Worm (Caenorhabditis elegans) whole organism, young adult: Measurements from ENCODE around the gene Y7A5A.2.

Source experiments
- B0035.1 ChIP-seq: sonication (generic microtip); optimal IDR thresholded peaks from 2 replicates; lab custom pipeline; 2016; ENCODE audit warnings: missing genetic modification characterization, mild to moderate bottlenecking, missing compliant biosample characterization, missing genotype, missing genetic modification reagents
- B0261.1 ChIP-seq: sonication (generic microtip); optimal IDR thresholded peaks from 2 replicates; lab custom pipeline; 2016; ENCODE audit warnings: mild to moderate bottlenecking, missing genetic modification characterization, moderate library complexity, missing compliant biosample characterization
- B0336.3 ChIP-seq: fragments of 200-800 bp; sonication (Bioruptor generic); IDR thresholded peaks from 2 replicates; pipeline ENCODE4 v1.3.6; 2022; ENCODE audit warnings: missing genetic modification characterization, missing compliant biosample characterization
- C06A6.2 ChIP-seq: fragments of 200-800 bp; sonication (Bioruptor generic); conservative IDR thresholded peaks from 2 replicates; pipeline ENCODE4 v1.3.6; 2022; ENCODE audit warnings: missing genetic modification characterization, missing compliant biosample characterization
- F23B12.7 ChIP-seq: sonication (generic microtip); optimal IDR thresholded peaks from 2 replicates; lab custom pipeline; 2017; ENCODE audit warnings: missing genetic modification characterization, mild to moderate bottlenecking, missing compliant biosample characterization, antibody characterized with exemption, moderate library complexity; ENCODE audit not compliant: insufficient read depth
- F39B2.1 ChIP-seq: fragments of 200-800 bp; sonication (Bioruptor generic); IDR thresholded peaks from 2 replicates; pipeline ENCODE4 v1.3.6; 2022; ENCODE audit warnings: missing genetic modification reagents, missing genetic modification characterization, missing compliant biosample characterization
- Y56A3A.18 ChIP-seq: fragments of 200-800 bp; sonication (Bioruptor generic); IDR thresholded peaks from 2 replicates; pipeline ENCODE4 v1.3.6; 2022; ENCODE audit warnings: missing genetic modification reagents, missing genetic modification characterization, missing compliant biosample characterization
- Y67H2A.10 ChIP-seq: fragments of 200-800 bp; sonication (Bioruptor generic); conservative IDR thresholded peaks from 2 replicates; pipeline ENCODE4 v1.3.6; 2022; ENCODE audit warnings: missing genetic modification reagents, missing genetic modification characterization, missing compliant biosample characterization
- Y95B8A.8 ChIP-seq: fragments of 200-800 bp; sonication (Bioruptor generic); IDR thresholded peaks from 2 replicates; pipeline ENCODE4 v1.3.6; 2022; ENCODE audit warnings: missing genetic modification reagents, missing genetic modification characterization, missing compliant biosample characterization
- akir-1 ChIP-seq: fragments of 200-800 bp; sonication (Bioruptor generic); optimal IDR thresholded peaks from 2 replicates; lab custom pipeline; 2018; ENCODE audit warnings: mild to moderate bottlenecking, missing genetic modification characterization, moderate library complexity, missing compliant biosample characterization
- ama-1 ChIP-seq, 3 experiments: fragments of 150-350 bp in 1 of 3; sonication (generic microtip) in 2 of 3; optimal IDR thresholded peaks; 2 replicates each; lab custom pipeline; 2014 to 2018; ENCODE audit warnings: missing biosample characterization in 2 of 3, missing genetic modification characterization in 2 of 3, missing genetic modification reagents in 2 of 3
- attf-6 ChIP-seq: fragments of 200-800 bp; sonication (Bioruptor generic); IDR thresholded peaks from 2 replicates; pipeline ENCODE4 v1.3.6; 2022; ENCODE audit warnings: missing genetic modification reagents, missing genetic modification characterization, missing compliant biosample characterization
- cebp-1 ChIP-seq, 2 experiments: fragments of 200-800 bp in 1 of 2; sonication (Bioruptor generic) in 1 of 2; sonication (generic microtip) in 1 of 2; IDR thresholded peaks in 1 of 2; optimal IDR thresholded peaks in 1 of 2; 2 replicates each; pipeline versions ENCODE4 v1.3.6 to Lab custom; 2017 to 2022; ENCODE audit warnings: missing compliant biosample characterization in 2 of 2, missing genetic modification characterization in 2 of 2, mild to moderate bottlenecking in 1 of 2, missing genetic modification reagents in 1 of 2, moderate library complexity in 1 of 2
- ceh-91 ChIP-seq: fragments of 200-800 bp; sonication (Bioruptor generic); IDR thresholded peaks from 2 replicates; pipeline ENCODE4 v1.3.6; 2022; ENCODE audit warnings: missing genetic modification reagents, missing genetic modification characterization, missing compliant biosample characterization
- dox-1 ChIP-seq: fragments of 200-800 bp; sonication (Bioruptor generic); IDR thresholded peaks from 2 replicates; pipeline ENCODE4 v1.3.6; 2022; ENCODE audit warnings: missing genetic modification reagents, missing genetic modification characterization, missing compliant biosample characterization
- dpff-1 ChIP-seq: sonication (generic microtip); optimal IDR thresholded peaks from 2 replicates; lab custom pipeline; 2017; ENCODE audit warnings: mild to moderate bottlenecking, missing genetic modification characterization, missing compliant biosample characterization
- egl-44 ChIP-seq: fragments of 200-800 bp; sonication (Bioruptor generic); IDR thresholded peaks from 2 replicates; pipeline ENCODE4 v1.3.6; 2022; ENCODE audit warnings: missing genetic modification reagents, missing genetic modification characterization, missing compliant biosample characterization
- egrh-3 ChIP-seq: fragments of 200-800 bp; sonication (Bioruptor generic); IDR thresholded peaks from 2 replicates; pipeline ENCODE4 v1.3.6; 2022; ENCODE audit warnings: missing genetic modification reagents, missing genetic modification characterization, missing compliant biosample characterization
- ekl-4 ChIP-seq: fragments of 200-800 bp; sonication (Bioruptor generic); IDR thresholded peaks from 2 replicates; pipeline ENCODE4 v1.3.6; 2022; ENCODE audit warnings: missing genetic modification reagents, missing genetic modification characterization, missing compliant biosample characterization
- ets-4 ChIP-seq: fragments of 200-800 bp; sonication (Bioruptor generic); optimal IDR thresholded peaks from 2 replicates; lab custom pipeline; 2018; ENCODE audit warnings: mild to moderate bottlenecking, missing genetic modification characterization, missing compliant biosample characterization
- hlh-12 ChIP-seq: sonication (generic microtip); optimal IDR thresholded peaks from 2 replicates; lab custom pipeline; 2016; ENCODE audit warnings: missing genetic modification characterization, missing compliant biosample characterization
- hmg-1.2 ChIP-seq: fragments of 200-800 bp; sonication (Bioruptor generic); IDR thresholded peaks from 2 replicates; pipeline ENCODE4 v1.3.6; 2022; ENCODE audit warnings: missing genetic modification reagents, missing genetic modification characterization, missing compliant biosample characterization
- hmg-20 ChIP-seq: fragments of 200-800 bp; sonication (Bioruptor generic); IDR thresholded peaks from 2 replicates; pipeline ENCODE4 v1.3.6; 2022; ENCODE audit warnings: missing genetic modification reagents, missing genetic modification characterization, missing compliant biosample characterization
- let-526 ChIP-seq: fragments of 200-800 bp; sonication (Bioruptor generic); IDR thresholded peaks from 2 replicates; pipeline ENCODE4 v1.3.6; 2022; ENCODE audit warnings: missing genetic modification reagents, missing genetic modification characterization, missing compliant biosample characterization
- lin-26 ChIP-seq: fragments of 200-800 bp; sonication (Bioruptor generic); IDR thresholded peaks from 2 replicates; pipeline ENCODE4 v1.3.6; 2022; ENCODE audit warnings: missing genetic modification reagents, missing genetic modification characterization, missing compliant biosample characterization
- lin-35 ChIP-seq, 3 experiments: fragments of 150-350 bp in 2 of 3; sonication (generic microtip) in 1 of 3; optimal IDR thresholded peaks; 2 replicates each; lab custom pipeline; 2014 to 2018; ENCODE audit warnings: missing biosample characterization in 3 of 3, missing genetic modification characterization in 3 of 3, missing genetic modification reagents in 3 of 3
- madf-10 ChIP-seq: sonication (generic microtip); optimal IDR thresholded peaks from 2 replicates; lab custom pipeline; 2016; ENCODE audit warnings: mild to moderate bottlenecking, missing genetic modification characterization, missing compliant biosample characterization
- madf-8 ChIP-seq: fragments of 200-800 bp; sonication (Bioruptor generic); conservative IDR thresholded peaks from 2 replicates; pipeline ENCODE4 v1.3.6; 2022; ENCODE audit warnings: missing genetic modification reagents, missing genetic modification characterization, missing compliant biosample characterization
- mxl-1 ChIP-seq: sonication (generic microtip); optimal IDR thresholded peaks from 2 replicates; lab custom pipeline; 2016; ENCODE audit warnings: missing genetic modification characterization, missing compliant biosample characterization
- nfya-2 ChIP-seq: fragments of 200-800 bp; sonication (Bioruptor generic); IDR thresholded peaks from 2 replicates; pipeline ENCODE4 v1.3.6; 2022; ENCODE audit warnings: missing genetic modification reagents, missing genetic modification characterization, missing compliant biosample characterization
- nhr-80 ChIP-seq: sonication (generic microtip); optimal IDR thresholded peaks from 2 replicates; lab custom pipeline; 2016; ENCODE audit warnings: missing genetic modification characterization, missing compliant biosample characterization
- rpc-1 ChIP-seq, 2 experiments: fragments of 150-350 bp in 1 of 2; sonication (generic microtip) in 1 of 2; optimal IDR thresholded peaks; 2 replicates each; lab custom pipeline; 2014 to 2018; ENCODE audit warnings: missing biosample characterization in 1 of 2, missing genetic modification characterization in 1 of 2, missing genetic modification reagents in 1 of 2, missing genotype in 1 of 2
- sea-2 ChIP-seq: fragments of 200-800 bp; sonication (Bioruptor generic); IDR thresholded peaks from 2 replicates; pipeline ENCODE4 v1.3.6; 2022; ENCODE audit warnings: missing genetic modification characterization, missing compliant biosample characterization
- snpc-4 ChIP-seq, 5 experiments: fragments of 150-350 bp in 1 of 5; sonication (generic microtip) in 4 of 5; optimal IDR thresholded peaks; 2 replicates each; lab custom pipeline; 2014 to 2018; ENCODE audit warnings: missing genetic modification characterization in 5 of 5, missing biosample characterization in 3 of 5, antibody characterized with exemption in 2 of 5, mild to moderate bottlenecking in 2 of 5, missing compliant biosample characterization in 2 of 5, missing genotype in 2 of 5, moderate library complexity in 2 of 5, missing genetic modification reagents in 1 of 5
- tbp1 ChIP-seq: fragments of 200-800 bp; sonication (Bioruptor generic); optimal IDR thresholded peaks from 2 replicates; lab custom pipeline; 2018; ENCODE audit warnings: mild to moderate bottlenecking, missing genetic modification characterization, missing compliant biosample characterization
- unc-62 ChIP-seq: fragments of 150-350 bp; optimal IDR thresholded peaks from 2 replicates; lab custom pipeline; 2014; ENCODE audit warnings: missing biosample characterization, missing genetic modification reagents, missing genetic modification characterization
- zfh-2 ChIP-seq: fragments of 200-800 bp; sonication (Bioruptor generic); conservative IDR thresholded peaks from 2 replicates; pipeline ENCODE4 v1.3.6; 2022; ENCODE audit warnings: missing genetic modification reagents, missing genetic modification characterization, missing compliant biosample characterization
- ztf-28 ChIP-seq: fragments of 200-800 bp; sonication (Bioruptor generic); IDR thresholded peaks from 2 replicates; pipeline ENCODE4 v1.3.6; 2022; ENCODE audit warnings: missing genetic modification reagents, missing genetic modification characterization, missing compliant biosample characterization

Gene Y7A5A.2

ce11 chrX:15773262-15773908, 850 bp upstream of the Y7A5A.2 start, which contains the start of gene Y7A5A.13 (continued):
- TF ChIP-seq F23B12.7 (tag; lab: Kevin White, UChicago) (no peak), nfya-2 (GFP tag; lab: Robert Waterston, UW) (no peak), ets-4 (GFP tag; lab: Kevin White, UChicago) (no peak), let-526 (GFP tag; lab: Robert Waterston, UW) (no peak), B0035.1 (tag; lab: Kevin White, UChicago) (peak; percentile 6)

- peak; percentile 53 for TF ChIP-seq nhr-80 (tag; lab: Kevin White, UChicago)
- TF ChIP-seq F39B2.1: no peak
Observed at ce11 chrX:15771411-15771810, 1.1 kb downstream of the Y7A5A.2 start, which contains the start of gene Y7A5A.1. Gene Y7A5A.1, minus strand, starts transcription at chrX:15771493.

- TF ChIP-seq lin-26: no peak
- no peak for TF ChIP-seq hlh-12 (tag; lab: Kevin White, UChicago)
- no peak for TF ChIP-seq akir-1 (GFP tag; lab: Kevin White, UChicago)
- TF ChIP-seq B0336.3 (GFP tag; lab: Robert Waterston, UW): no peak
- TF ChIP-seq madf-8 (GFP tag; lab: Robert Waterston, UW): no peak
- no peak for TF ChIP-seq ekl-4
- TF ChIP-seq ztf-28: no peak
- no peak for TF ChIP-seq attf-6 (GFP tag; lab: Robert Waterston, UW)
- TF ChIP-seq unc-62 (GFP tag; lab: Kevin White, UChicago): no peak
- TF ChIP-seq zfh-2 (GFP tag; lab: Robert Waterston, UW): peak; percentile 48
- TF ChIP-seq hmg-1.2 (GFP tag; lab: Robert Waterston, UW): 0 out of 2 replicates have a peak, but pooled peaks have one; percentile 9
- no peak for TF ChIP-seq madf-10 (tag; lab: Kevin White, UChicago)
- TF ChIP-seq snpc-4 (GFP tag; optimal IDR thresholded peaks at IDR 0.05; lab: Kevin White, UChicago): no peak
- TF ChIP-seq snpc-4 (tag; optimal IDR thresholded peaks at IDR 0.05; lab: Kevin White, UChicago): peak in 2 of 4 experiments; percentile 75 to 82
- no peak for TF ChIP-seq C06A6.2 (GFP tag; lab: Robert Waterston, UW)
- TF ChIP-seq hmg-20: no peak
- no peak for TF ChIP-seq ceh-91
- TF ChIP-seq mxl-1 (tag; lab: Kevin White, UChicago): no peak
- TF ChIP-seq sea-2 (GFP tag; lab: Robert Waterston, UW): no peak
- no peak for TF ChIP-seq ama-1 (optimal IDR thresholded peaks at IDR 0.05; lab: Kevin White, UChicago)
- TF ChIP-seq ama-1 (GFP tag; optimal IDR thresholded peaks at IDR 0.05; lab: Kevin White, UChicago): no peak
- TF ChIP-seq Y56A3A.18 (GFP tag; lab: Robert Waterston, UW): no peak
- TF ChIP-seq egl-44: no peak
- TF ChIP-seq Y67H2A.10: no peak
- no peak for TF ChIP-seq Y95B8A.8 (GFP tag; lab: Robert Waterston, UW)
- no peak for TF ChIP-seq egrh-3 (GFP tag; lab: Robert Waterston, UW)
Observed at ce11 chrX:15770787-15771186, 1.7 kb downstream of the Y7A5A.2 start.

ce11 chrX:15769895-15770559, 2.5 kb downstream of the Y7A5A.2 start:
- TF ChIP-seq lin-35 (GFP tag; optimal IDR thresholded peaks at IDR 0.05; lab: Kevin White, UChicago) (no peak), cebp-1 (GFP tag; IDR thresholded peaks at IDR 0.05; lab: Robert Waterston, UW) (no peak), cebp-1 (tag; optimal IDR thresholded peaks at IDR 0.05; lab: Kevin White, UChicago) (no peak), rpc-1 (optimal IDR thresholded peaks at IDR 0.05; lab: Kevin White, UChicago) (peak; percentile 44), rpc-1 (tag; optimal IDR thresholded peaks at IDR 0.05; lab: Kevin White, UChicago) (peak; percentile 70), tbp1 (GFP tag; lab: Kevin White, UChicago) (peak; percentile 83), dox-1 (GFP tag; lab: Robert Waterston, UW) (no peak), B0261.1 (tag; lab: Kevin White, UChicago) (peak; percentile 50), F39B2.1 (no peak), let-526 (GFP tag; lab: Robert Waterston, UW) (no peak), nhr-80 (tag; lab: Kevin White, UChicago) (peak; percentile 5), dpff-1 (tag; lab: Kevin White, UChicago) (no peak), snpc-4 (GFP tag; optimal IDR thresholded peaks at IDR 0.05; lab: Kevin White, UChicago) (no peak), snpc-4 (tag; optimal IDR thresholded peaks at IDR 0.05; lab: Kevin White, UChicago) (peak in 1 of 4 experiments; percentile 65)
